Worm (Caenorhabditis elegans) whole organism, L4/young adult: Measurements from ENCODE around the gene C05C10.2.
A peak's percentile ranks its signal among the peaks of the same experiment; 100 is the strongest.

Source experiments
- W03F9.2 ChIP-seq: fragments of 150-350 bp; optimal IDR thresholded peaks from 2 replicates; lab custom pipeline; 2014; ENCODE audit warnings: missing biosample characterization, missing genetic modification characterization
- dao-5 ChIP-seq: sonication (generic microtip); optimal IDR thresholded peaks from 2 replicates; lab custom pipeline; 2016; ENCODE audit warnings: missing genotype, missing genetic modification characterization, moderate library complexity, missing compliant biosample characterization
- him-1 ChIP-seq: sonication (generic microtip); optimal IDR thresholded peaks from 2 replicates; lab custom pipeline; 2016; ENCODE audit warnings: missing genotype, missing genetic modification reagents, missing genetic modification characterization, missing compliant biosample characterization

The C05C10.2 gene

DNA sequence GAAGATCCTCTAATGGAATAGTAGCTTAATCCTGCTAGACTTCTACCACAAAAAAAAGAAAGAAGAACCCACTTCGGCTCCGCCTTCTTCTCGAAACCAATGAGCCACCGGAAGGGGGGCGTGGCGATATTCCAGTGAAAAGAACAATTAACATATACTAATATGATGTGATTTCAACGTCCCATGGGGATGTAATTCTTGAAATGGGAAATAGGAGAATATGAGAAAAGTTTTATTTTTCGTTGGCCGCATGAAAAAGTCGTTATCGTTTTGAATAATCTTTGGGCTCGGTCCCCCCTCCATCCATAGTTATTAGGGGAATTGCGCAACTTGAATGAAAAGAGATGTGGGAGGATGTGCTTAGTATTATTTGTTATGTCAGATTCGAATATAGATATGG is 21.7 kb upstream of the C05C10.2 start, which contains the start of gene unc-4:
unc-4 (minus strand) TSS at position 101 of the 400 bp plus-strand sequence.
- TF ChIP-seq him-1, result no peak
- TF ChIP-seq dao-5, result no peak
- TF ChIP-seq W03F9.2, result no peak

DNA sequence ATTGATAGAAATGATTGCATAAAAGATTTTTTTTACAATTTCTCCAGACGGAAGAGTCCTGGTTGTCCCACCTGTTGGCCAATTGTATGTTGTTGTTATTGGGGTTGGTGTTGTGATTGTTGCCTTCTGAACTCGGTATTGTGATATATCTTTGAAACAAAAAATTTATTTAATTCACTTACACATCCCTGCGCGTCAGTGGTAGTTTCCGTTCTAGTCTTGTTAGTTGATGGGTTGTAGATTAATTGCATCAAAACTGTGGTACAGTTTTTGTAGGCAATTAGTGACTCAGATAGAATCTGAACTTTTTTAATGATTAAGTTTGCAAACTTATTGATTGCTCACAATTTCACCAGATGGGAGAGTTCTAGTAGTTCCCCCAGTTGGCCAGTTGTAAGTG is 17.6 kb upstream of the C05C10.2 start:
- TF ChIP-seq him-1 (no peak), dao-5 (no peak), W03F9.2 (no peak)

DNA sequence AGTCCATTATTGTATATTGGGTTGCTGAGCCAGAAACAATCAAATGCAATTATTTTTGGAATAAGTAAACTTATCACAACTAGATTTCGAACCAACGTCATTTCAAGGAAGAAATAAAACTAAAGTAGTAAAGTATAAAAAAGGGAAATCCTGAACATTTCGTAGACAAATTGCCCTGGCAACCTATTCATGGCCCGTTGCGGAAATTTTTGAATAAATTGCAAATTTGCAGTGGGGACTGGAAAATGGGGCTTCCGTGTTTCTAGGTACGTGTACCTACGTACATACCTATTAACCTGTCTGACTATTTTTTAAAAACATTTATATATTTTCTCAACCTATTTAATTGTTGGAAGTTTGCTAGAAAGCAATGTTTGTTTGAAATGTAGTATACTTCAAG is 7.0 kb upstream of the C05C10.2 start, which contains the start of gene F26C11.3:
F26C11.3 (minus strand) TSS at position 101 of the 400 bp plus-strand sequence.
- TF ChIP-seq him-1 (no peak), W03F9.2 (no peak), dao-5 (no peak)

DNA sequence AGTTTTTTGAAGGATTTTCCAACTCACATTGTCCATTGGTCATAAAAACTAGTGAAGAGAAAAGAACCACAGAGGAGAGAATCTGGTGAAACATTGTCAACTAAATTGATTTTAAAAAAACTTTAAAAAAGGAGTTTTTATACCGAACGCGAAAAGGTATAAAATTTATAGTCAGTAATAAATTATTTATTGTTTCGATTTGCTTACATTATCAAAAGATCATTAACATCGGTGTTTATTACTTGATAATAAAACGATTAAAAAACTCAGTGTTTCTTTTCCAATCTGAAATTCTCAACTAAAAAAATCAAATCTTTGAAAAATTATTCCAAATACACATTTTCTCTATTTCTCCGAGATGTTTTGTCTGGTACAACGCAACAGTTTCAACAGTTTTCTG is 5.8 kb upstream of the C05C10.2 start, which contains the start of gene F26C11.4:
F26C11.4 (minus strand) TSS at position 101 of the 400 bp plus-strand sequence.
- TF ChIP-seq dao-5, result no peak
- TF ChIP-seq W03F9.2, result no peak
- no peak for TF ChIP-seq him-1

DNA sequence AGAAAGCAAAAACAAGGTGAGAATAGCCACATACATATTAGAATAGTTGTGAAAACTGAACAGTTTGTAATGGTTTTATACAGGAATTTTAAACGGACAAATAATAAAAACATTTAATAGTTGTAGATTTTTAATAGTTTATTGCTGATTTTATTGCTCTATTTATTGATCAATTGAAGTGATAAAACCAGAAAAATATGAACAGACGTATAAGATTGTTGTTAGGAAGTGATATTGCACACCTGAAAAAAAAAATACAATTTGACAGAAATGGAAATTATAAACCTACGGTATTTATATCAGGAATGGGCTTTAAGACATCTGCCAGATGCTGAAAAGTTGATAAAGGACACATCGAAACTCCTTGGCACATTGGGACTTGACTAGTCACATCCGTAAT is 4.1 kb upstream of the C05C10.2 start, which contains the start of gene C05C10.8:
C05C10.8 (minus strand) TSS at position 101 of the 400 bp plus-strand sequence.
- TF ChIP-seq him-1 (no peak), W03F9.2 (no peak), dao-5 (no peak)

DNA sequence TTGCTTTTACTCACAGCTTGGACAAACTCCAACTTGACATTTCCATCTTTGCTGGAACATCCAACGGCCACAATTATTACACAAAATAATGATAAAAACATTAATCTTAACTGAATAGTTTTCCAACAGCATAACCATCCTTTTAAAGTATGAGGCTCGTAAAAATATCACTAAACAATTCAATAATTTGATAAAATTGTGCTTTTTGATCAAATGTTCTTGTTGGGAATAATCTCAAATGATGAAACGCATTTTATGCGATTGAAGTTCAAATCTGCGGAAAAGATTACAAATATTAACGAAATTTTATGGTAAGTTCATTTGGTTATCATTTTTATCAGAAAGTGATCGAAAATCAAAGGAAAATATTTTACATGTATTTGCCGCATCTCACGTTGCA is 1.6 kb upstream of the C05C10.2 start, which contains the start of gene pho-10:
pho-10 (minus strand) TSS at position 101 of the 400 bp plus-strand sequence.
- TF ChIP-seq dao-5 (no peak), W03F9.2 (no peak), him-1 (no peak)

DNA sequence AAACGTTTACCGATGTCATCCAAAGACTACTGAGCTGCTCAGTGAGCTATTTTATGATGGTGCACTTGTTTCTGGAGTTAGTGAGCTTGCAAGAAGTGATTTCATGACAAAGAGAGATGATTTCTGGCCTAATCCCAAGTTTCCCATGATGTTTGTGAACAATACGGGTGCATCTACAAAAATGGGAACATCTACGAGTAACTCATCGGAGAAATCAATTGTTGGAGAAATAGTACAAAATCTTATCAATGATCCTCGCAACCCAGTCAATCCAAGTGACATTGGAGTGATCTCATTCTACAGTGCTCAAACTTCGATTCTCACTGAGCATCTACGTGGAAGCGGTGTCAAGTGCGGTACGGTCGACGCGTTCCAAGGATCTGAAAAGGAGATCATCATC is 6.5 kb downstream of the C05C10.2 start:
- TF ChIP-seq him-1 (no peak), W03F9.2 (no peak), dao-5 (no peak)

DNA sequence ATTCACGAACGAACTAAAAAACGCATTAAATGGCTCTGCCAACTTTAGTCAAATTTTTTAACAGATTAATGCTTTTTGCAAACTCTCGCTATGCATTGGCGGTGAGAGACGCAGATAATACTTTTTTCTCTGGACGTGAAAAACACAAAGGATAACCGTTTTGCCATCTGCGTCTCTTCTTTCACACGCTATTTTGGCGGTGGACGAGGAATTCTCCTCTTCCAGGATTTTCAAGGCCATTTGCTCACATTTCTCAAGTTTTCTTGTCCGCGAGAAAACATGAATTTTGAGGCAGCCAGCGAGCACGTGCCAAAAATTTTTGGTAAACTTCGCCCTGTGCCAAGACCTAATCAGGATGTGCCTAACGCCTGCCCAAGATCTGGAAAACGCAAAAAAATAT is 9.0 kb downstream of the C05C10.2 start:
- TF ChIP-seq dao-5 (no peak), W03F9.2 (no peak), him-1 (no peak)

DNA sequence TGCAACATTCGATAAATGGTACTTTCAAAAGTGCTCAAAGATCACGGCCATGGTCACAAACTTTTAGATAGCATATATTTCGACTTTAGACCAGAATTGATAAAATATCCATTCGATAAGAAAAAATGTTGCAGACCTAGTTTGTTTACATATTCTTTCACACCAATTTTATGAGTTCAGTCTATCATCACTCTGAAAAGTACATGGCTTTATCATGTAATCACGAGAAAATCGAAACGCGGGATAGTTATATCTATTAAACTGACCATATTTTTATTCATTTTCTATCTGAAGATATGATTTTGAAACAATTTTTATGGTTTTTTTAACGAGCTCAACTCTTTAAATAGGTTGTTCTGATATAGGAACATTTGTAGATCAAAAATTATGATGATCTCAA is 9.5 kb downstream of the C05C10.2 start, which contains the start of gene pho-11:
pho-11 (plus strand) TSS at position 374 of the 400 bp plus-strand sequence.
- TF ChIP-seq W03F9.2, result no peak
- TF ChIP-seq dao-5, result no peak
- no peak for TF ChIP-seq him-1

DNA sequence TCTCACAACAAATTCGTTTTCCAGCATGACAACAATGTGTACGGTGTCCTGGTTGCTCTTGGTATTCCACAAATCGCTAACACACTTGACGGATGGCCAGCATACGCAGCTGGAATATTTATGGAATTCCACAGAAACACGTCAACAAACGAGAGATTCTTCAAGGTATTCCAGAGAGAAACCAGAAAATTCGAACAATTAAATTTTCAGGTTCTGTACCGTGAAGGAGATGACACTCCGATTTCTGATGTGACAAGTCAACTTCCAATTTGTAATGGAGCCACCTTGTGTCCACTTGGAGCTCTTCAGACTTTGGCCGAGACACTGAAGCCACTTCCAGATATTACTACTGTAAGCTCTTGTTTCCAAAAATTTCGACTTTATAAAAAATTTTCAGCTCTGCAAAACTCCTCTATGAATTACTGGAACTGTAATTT is 11.9 kb downstream of the C05C10.2 start:
- TF ChIP-seq W03F9.2 (peak; percentile 24), him-1 (no peak), dao-5 (no peak)

DNA sequence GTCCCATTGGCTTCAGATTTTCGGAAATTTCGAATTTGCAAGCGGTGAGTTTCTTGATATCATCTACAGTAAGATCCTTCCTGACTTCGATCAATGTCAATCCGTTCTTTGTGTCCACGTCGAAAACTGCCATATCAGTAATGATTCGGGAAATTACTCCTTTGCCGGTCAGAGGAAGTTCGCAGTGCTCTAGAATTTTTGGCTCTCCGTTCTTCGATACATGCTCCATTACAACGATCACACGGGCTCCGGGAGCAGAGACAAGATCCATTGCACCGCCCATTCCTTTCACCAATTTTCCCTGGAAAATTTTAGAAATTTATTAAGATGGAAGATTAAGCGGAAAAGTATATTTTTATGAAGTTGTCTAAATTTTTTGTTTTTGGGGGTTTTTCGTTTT is 12.6 kb downstream of the C05C10.2 start:
- no peak for TF ChIP-seq him-1
- TF ChIP-seq W03F9.2, result no peak
- no peak for TF ChIP-seq dao-5

DNA sequence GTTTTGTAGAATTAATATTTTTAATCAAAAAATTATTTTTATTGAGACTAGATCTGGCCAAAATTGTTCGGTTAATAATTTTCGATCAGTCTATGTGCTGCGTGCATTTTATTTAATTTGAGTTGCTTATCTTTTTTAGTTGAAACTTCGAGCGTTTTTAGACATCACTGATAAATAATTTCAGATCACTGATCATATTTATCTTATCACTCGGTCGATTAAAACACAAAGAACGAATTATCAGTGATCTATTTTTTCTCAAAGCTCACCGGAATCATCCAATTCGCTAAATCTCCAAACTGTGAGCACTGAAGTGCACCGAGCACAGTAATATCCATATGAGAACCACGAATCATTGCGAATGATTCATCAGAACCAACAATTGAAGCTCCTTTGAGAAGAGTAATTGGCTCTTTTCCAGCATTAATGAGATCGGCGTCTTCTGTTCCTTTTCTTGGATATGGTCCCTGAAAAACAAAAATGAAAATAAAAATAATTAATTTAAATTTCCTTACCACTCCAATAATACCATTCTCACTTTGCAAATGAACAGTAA is 13.1 kb downstream of the C05C10.2 start:
- TF ChIP-seq him-1 (no peak), W03F9.2 (no peak), dao-5 (no peak)

DNA sequence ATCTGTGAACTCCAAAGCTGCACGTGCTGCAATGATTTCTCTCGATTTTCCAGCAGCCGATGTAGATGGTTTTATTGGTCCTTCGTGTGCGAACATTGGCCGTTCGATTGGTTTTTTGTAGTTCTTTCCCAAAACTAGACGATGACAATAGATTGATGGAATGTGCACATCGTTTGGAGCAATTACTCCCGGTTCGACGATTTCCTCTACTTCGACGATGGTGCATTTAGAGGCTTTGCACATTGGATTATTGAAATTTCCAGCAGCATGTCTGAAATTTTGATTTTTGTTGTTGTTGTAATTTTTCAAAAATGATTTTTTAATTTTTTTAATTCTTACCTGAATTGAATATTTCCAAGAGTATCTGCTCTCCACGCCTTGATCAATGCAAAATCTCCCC is 13.6 kb downstream of the C05C10.2 start:
- TF ChIP-seq him-1, result no peak
- no peak for TF ChIP-seq W03F9.2
- TF ChIP-seq dao-5, result no peak

DNA sequence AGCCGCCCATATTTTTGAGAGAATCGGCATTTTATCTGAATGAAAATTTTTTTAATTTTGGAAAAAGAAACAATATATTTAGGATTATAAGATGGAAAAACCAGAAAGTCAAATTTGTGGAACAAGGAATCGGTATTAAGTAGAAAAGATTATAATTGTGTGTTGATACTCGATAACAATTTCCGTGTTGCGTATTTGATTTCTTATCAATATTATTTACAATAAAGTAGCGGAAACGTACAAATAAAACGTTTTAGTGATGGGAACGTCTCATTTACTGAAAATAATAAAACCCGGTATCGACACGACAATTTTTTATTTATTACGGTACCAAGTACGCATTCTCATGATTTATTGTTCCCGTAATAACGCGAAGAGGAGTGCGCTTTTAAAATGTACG is 14.8 kb downstream of the C05C10.2 start, which contains the start of gene C05C10.3:
C05C10.3 (minus strand) TSS at position 35 of the 400 bp plus-strand sequence.
- TF ChIP-seq dao-5 (no peak), W03F9.2 (no peak), him-1 (no peak)

DNA sequence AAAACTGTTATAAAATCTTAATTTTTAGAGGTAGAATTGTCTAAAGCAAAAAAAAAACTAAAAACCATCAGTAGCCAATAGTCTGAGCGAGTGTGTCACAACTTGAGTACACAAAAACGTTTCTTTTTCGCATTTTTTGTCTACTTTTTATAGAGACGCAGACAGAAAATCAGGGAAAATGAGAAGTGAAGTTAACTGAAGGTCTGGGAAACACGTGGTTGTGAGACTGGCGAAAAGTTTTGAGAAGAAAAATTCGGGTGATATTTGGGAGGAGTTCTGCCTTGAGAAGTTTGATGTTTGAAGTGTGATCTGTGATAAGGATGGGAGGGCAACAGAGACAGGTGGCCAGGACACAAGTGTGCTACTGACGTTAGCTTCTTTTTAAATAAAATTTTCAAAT is 15.6 kb downstream of the C05C10.2 start:
- TF ChIP-seq him-1, result no peak
- peak; percentile 66 for TF ChIP-seq W03F9.2
- no peak for TF ChIP-seq dao-5

DNA sequence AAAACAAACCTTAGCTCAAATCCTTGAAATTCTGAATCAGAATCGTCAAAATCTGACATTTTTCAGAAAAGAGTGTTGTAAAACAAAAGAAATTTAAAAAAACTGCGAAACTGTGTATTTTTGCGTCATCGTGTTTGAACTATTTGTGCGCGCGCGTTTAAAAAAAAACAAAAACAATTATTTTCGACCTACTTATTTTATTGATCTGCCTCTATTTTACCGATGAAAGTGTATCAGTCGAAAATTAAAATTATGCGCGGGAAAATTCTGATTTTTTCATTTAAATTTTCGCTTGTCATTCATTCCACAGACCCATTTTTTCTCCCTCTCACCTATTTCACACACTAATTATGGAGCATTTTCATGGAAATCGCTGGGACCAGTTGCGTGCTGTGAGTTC is 16.9 kb downstream of the C05C10.2 start, which contains the start of the genes C05C10.7 and C05C10.5:
C05C10.7 (minus strand) TSS at position 95 of the 400 bp plus-strand sequence.
C05C10.5 (plus strand) TSS at position 164 of the 400 bp plus-strand sequence.
- no peak for TF ChIP-seq him-1
- TF ChIP-seq W03F9.2, result no peak
- TF ChIP-seq dao-5, result no peak

DNA sequence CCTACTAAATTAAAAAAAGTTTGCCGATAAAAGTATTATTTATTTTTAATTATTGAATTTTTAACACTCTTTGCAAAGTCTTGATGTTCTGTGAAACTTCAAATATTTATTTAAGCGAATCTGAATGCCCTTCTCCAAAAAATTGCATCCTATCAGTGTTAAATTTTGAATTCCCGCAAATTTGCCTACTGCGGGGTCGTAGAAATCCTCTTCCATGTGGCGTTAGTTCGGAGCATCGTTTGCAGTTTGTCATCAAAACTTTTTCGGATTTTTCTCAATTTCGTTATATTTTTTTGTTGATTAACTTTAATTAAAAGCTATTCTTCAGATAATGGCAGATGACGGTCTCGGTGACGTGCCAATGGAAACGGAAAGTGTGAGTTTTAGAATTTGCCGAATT is 18.4 kb downstream of the C05C10.2 start, which contains the start of gene ufd-3:
ufd-3 (plus strand) TSS at position 324 of the 400 bp plus-strand sequence.
- TF ChIP-seq him-1 (peak; percentile 42), W03F9.2 (no peak)
